Worm (Caenorhabditis elegans) whole organism, L4 larva: ENCODE measurements around the gene srw-57.
"Not testable (repeated sequence)": the region's sequence is repeated elsewhere in the genome, so short reads cannot be mapped to it uniquely, and the experiment has no call there.

Experiments used
- F10B5.3 ChIP-seq: sonication (generic microtip); optimal IDR thresholded peaks from 2 replicates; lab custom pipeline; 2016; ENCODE audit warnings: mild to moderate bottlenecking, missing genetic modification characterization, missing compliant biosample characterization
- F44E2.7 ChIP-seq: fragments of 200-800 bp; sonication (Bioruptor generic); IDR thresholded peaks from 2 replicates; pipeline ENCODE4 v2.1.2; 2022; ENCODE audit warnings: missing genetic modification characterization, missing compliant biosample characterization
- ama-1 ChIP-seq: fragments of 150-350 bp; optimal IDR thresholded peaks from 2 replicates; lab custom pipeline; 2014; ENCODE audit warnings: inconsistent platforms, mixed read lengths
- ceh-20 ChIP-seq: fragments of 200-800 bp; sonication (Bioruptor generic); IDR thresholded peaks from 2 replicates; pipeline ENCODE4 v1.3.6; 2022; ENCODE audit warnings: missing genetic modification reagents, missing genetic modification characterization, missing compliant biosample characterization
- ceh-28 ChIP-seq: fragments of 150-350 bp; optimal IDR thresholded peaks from 2 replicates; lab custom pipeline; 2014; ENCODE audit warnings: missing biosample characterization, missing genetic modification reagents, missing genetic modification characterization
- cey-2 ChIP-seq: sonication (generic microtip); optimal IDR thresholded peaks from 3 replicates; lab custom pipeline; 2017; ENCODE audit warnings: missing genetic modification characterization, mild to moderate bottlenecking, missing compliant biosample characterization, antibody characterized with exemption, borderline replicate concordance; ENCODE audit not compliant: insufficient read depth
- ctbp-1 ChIP-seq: fragments of 200-800 bp; sonication (Bioruptor generic); IDR thresholded peaks from 2 replicates; pipeline ENCODE4 v1.3.6; 2022; ENCODE audit warnings: missing genetic modification reagents, missing genetic modification characterization, missing compliant biosample characterization
- daf-16 ChIP-seq, 3 experiments: sonication (generic microtip); optimal IDR thresholded peaks; 2 replicates each; lab custom pipeline; 2016 to 2017; ENCODE audit warnings: missing genetic modification characterization in 3 of 3, missing genetic modification reagents in 3 of 3, mild to moderate bottlenecking in 2 of 3, missing compliant biosample characterization in 2 of 3, missing biosample characterization in 1 of 3, moderate library complexity in 1 of 3
- dmd-6 ChIP-seq: fragments of 200-800 bp; sonication (Bioruptor generic); IDR thresholded peaks from 2 replicates; pipeline ENCODE4 v1.3.6; 2022; ENCODE audit warnings: missing genetic modification reagents, missing genetic modification characterization, missing compliant biosample characterization
- dmd-8 ChIP-seq: fragments of 200-800 bp; sonication (Bioruptor generic); IDR thresholded peaks from 2 replicates; pipeline ENCODE4 v1.3.6; 2022; ENCODE audit warnings: missing genetic modification characterization, missing compliant biosample characterization
- dmd-9 ChIP-seq: fragments of 200-800 bp; sonication (Bioruptor generic); IDR thresholded peaks from 2 replicates; pipeline ENCODE4 v1.3.6; 2022; ENCODE audit warnings: missing genetic modification reagents, missing genetic modification characterization, missing compliant biosample characterization
- duxl-1 ChIP-seq: sonication (generic microtip); optimal IDR thresholded peaks from 2 replicates; lab custom pipeline; 2016; ENCODE audit warnings: mild to moderate bottlenecking, missing genetic modification characterization, moderate library complexity, missing compliant biosample characterization; ENCODE audit not compliant: poor library complexity
- dve-1 ChIP-seq: sonication (generic microtip); optimal IDR thresholded peaks from 2 replicates; lab custom pipeline; 2017; ENCODE audit warnings: antibody characterized with exemption, mild to moderate bottlenecking, missing genetic modification characterization, missing compliant biosample characterization; ENCODE audit not compliant: insufficient read depth
- fos-1 ChIP-seq: fragments of 150-350 bp; optimal IDR thresholded peaks from 2 replicates; lab custom pipeline; 2014; ENCODE audit warnings: missing biosample characterization, missing genetic modification characterization
- gei-8 ChIP-seq: fragments of 200-800 bp; sonication (Bioruptor generic); optimal IDR thresholded peaks from 2 replicates; lab custom pipeline; 2018; ENCODE audit warnings: mild to moderate bottlenecking, missing genetic modification characterization, missing compliant biosample characterization
- hmg-1.1 ChIP-seq: fragments of 200-800 bp; sonication (Bioruptor generic); IDR thresholded peaks from 2 replicates; pipeline ENCODE4 v1.3.6; 2022; ENCODE audit warnings: missing genetic modification reagents, missing genetic modification characterization, missing compliant biosample characterization
- lir-3 ChIP-seq: sonication (generic microtip); optimal IDR thresholded peaks from 2 replicates; lab custom pipeline; 2016; ENCODE audit warnings: mild to moderate bottlenecking, missing genetic modification characterization, missing compliant biosample characterization
- mxl-2 ChIP-seq: fragments of 200-800 bp; sonication (Bioruptor generic); conservative IDR thresholded peaks from 2 replicates; pipeline ENCODE4 v1.3.6; 2022; ENCODE audit warnings: missing genetic modification reagents, missing genetic modification characterization, missing compliant biosample characterization
- mxl-3 ChIP-seq: fragments of 200-800 bp; sonication (Bioruptor generic); optimal IDR thresholded peaks from 2 replicates; lab custom pipeline; 2018; ENCODE audit warnings: mild to moderate bottlenecking, missing genetic modification characterization, missing compliant biosample characterization
- nhr-10 ChIP-seq: fragments of 150-350 bp; optimal IDR thresholded peaks from 2 replicates; lab custom pipeline; 2014; ENCODE audit warnings: missing biosample characterization, missing genetic modification characterization
- nhr-102 ChIP-seq: sonication (generic microtip); optimal IDR thresholded peaks from 2 replicates; lab custom pipeline; 2016; ENCODE audit warnings: mild to moderate bottlenecking, missing genetic modification characterization, moderate library complexity, missing compliant biosample characterization
- nhr-111 ChIP-seq: fragments of 200-800 bp; sonication (Bioruptor generic); optimal IDR thresholded peaks from 2 replicates; lab custom pipeline; 2018; ENCODE audit warnings: mild to moderate bottlenecking, missing genetic modification characterization, missing compliant biosample characterization
- nhr-237 ChIP-seq: sonication (generic microtip); optimal IDR thresholded peaks from 2 replicates; lab custom pipeline; 2017; ENCODE audit warnings: missing biosample characterization, missing genetic modification characterization
- nhr-42 ChIP-seq: fragments of 200-800 bp; sonication (Bioruptor generic); IDR thresholded peaks from 2 replicates; pipeline ENCODE4 v1.3.6; 2022; ENCODE audit warnings: missing genetic modification characterization, missing compliant biosample characterization
- php-3 ChIP-seq: fragments of 200-800 bp; sonication (Bioruptor generic); IDR thresholded peaks from 2 replicates; pipeline ENCODE4 v1.3.6; 2022; ENCODE audit warnings: missing genetic modification reagents, missing genetic modification characterization, missing compliant biosample characterization
- set-16 ChIP-seq: fragments of 200-800 bp; sonication (Bioruptor generic); IDR thresholded peaks from 2 replicates; pipeline ENCODE4 v1.3.6; 2022; ENCODE audit warnings: missing genetic modification reagents, missing genetic modification characterization, missing compliant biosample characterization
- snpc-1.2 ChIP-seq: fragments of 200-800 bp; sonication (Bioruptor generic); IDR thresholded peaks from 2 replicates; pipeline ENCODE4 v1.3.6; 2022; ENCODE audit warnings: missing genetic modification reagents, missing genetic modification characterization, missing compliant biosample characterization
- spr-3 ChIP-seq: fragments of 200-800 bp; sonication (Bioruptor generic); optimal IDR thresholded peaks from 2 replicates; lab custom pipeline; 2018; ENCODE audit warnings: mild to moderate bottlenecking, missing genetic modification characterization, missing compliant biosample characterization
- tra-1 ChIP-seq: fragments of 200-800 bp; sonication (Bioruptor generic); IDR thresholded peaks from 2 replicates; pipeline ENCODE4 v1.3.6; 2022; ENCODE audit warnings: missing genetic modification reagents, missing genetic modification characterization, missing compliant biosample characterization
- unc-62 ChIP-seq, 3 experiments: fragments of 150-350 bp in 1 of 3; sonication (generic microtip); optimal IDR thresholded peaks in 2 of 3; peaks in 1 of 3; 1 replicate in 1 of 3; 2 replicates in 2 of 3; lab custom pipeline; 2014 to 2017; ENCODE audit warnings: missing biosample characterization in 3 of 3, missing genetic modification characterization in 3 of 3, missing genetic modification reagents in 3 of 3, missing genotype in 1 of 3
- zip-2 ChIP-seq: fragments of 150-350 bp; optimal IDR thresholded peaks from 2 replicates; lab custom pipeline; 2014; ENCODE audit warnings: missing biosample characterization, missing genetic modification characterization
- ztf-7 ChIP-seq: fragments of 150-350 bp; optimal IDR thresholded peaks from 2 replicates; lab custom pipeline; 2014; ENCODE audit warnings: missing biosample characterization, missing genetic modification characterization

Gene srw-57

ce11 chrV:15915307-15915706 is 39.5 kb downstream of the srw-57 start:
- TF ChIP-seq unc-62 (GFP tag; optimal IDR thresholded peaks at IDR 0.05 in 1 of 2; lab: Kevin White, UChicago), result peak in 1 of 2 experiments; percentile 92
- TF ChIP-seq unc-62 (tag; optimal IDR thresholded peaks at IDR 0.05; lab: Kevin White, UChicago), result no peak
- no peak for TF ChIP-seq ztf-7
- TF ChIP-seq php-3, result no peak

ce11 chrV:15914774-15915173 is 40.1 kb downstream of the srw-57 start:
- no peak for TF ChIP-seq F10B5.3 (tag; lab: Kevin White, UChicago)
- no peak for TF ChIP-seq snpc-1.2 (GFP tag; lab: Robert Waterston, UW)
- peak; percentile 57 for TF ChIP-seq set-16 (GFP tag; lab: Robert Waterston, UW)
- no peak for TF ChIP-seq gei-8 (GFP tag; lab: Kevin White, UChicago)
- TF ChIP-seq dmd-8, result 0 out of 2 replicates have a peak, but pooled peaks have one; percentile 23

- TF ChIP-seq cey-2 (no peak), zip-2 (no peak), ama-1 (no peak), fos-1 (tag; lab: Kevin White, UChicago) (no peak), snpc-1.2 (GFP tag; lab: Robert Waterston, UW) (no peak), nhr-10 (tag; lab: Kevin White, UChicago) (no peak), mxl-2 (no peak), lir-3 (no peak), nhr-42 (GFP tag; lab: Robert Waterston, UW) (no peak), spr-3 (GFP tag; lab: Kevin White, UChicago) (no peak), F44E2.7 (GFP tag; lab: Robert Waterston, UW) (no peak), mxl-3 (GFP tag; lab: Kevin White, UChicago) (no peak), ctbp-1 (GFP tag; lab: Robert Waterston, UW) (no peak), tra-1 (no peak), ceh-28 (tag; lab: Kevin White, UChicago) (no peak), hmg-1.1 (GFP tag; lab: Robert Waterston, UW) (no peak), dve-1 (tag; lab: Kevin White, UChicago) (no peak), nhr-111 (GFP tag; lab: Kevin White, UChicago) (no peak), duxl-1 (no peak), nhr-102 (tag; lab: Kevin White, UChicago) (no peak)
Observed at ce11 chrV:15913714-15914113, 41.1 kb downstream of the srw-57 start, which contains the start of gene F35E8.7. TSS of gene F35E8.7 (plus strand) at chrV:15914014.

- TF ChIP-seq set-16 (GFP tag; lab: Robert Waterston, UW), result peak; percentile 58
- TF ChIP-seq dmd-9, result no peak
Observed at ce11 chrV:15912677-15913076, 42.2 kb downstream of the srw-57 start.

ce11 chrV:15911848-15912247 is 43.0 kb downstream of the srw-57 start, which contains the start of gene F35E8.6:
TSS of gene F35E8.6 (plus strand) at chrV:15912148.
- no peak for TF ChIP-seq fos-1 (tag; lab: Kevin White, UChicago)
- TF ChIP-seq F44E2.7 (GFP tag; lab: Robert Waterston, UW), result no peak
- TF ChIP-seq set-16 (GFP tag; lab: Robert Waterston, UW), result no peak
- no peak for TF ChIP-seq dmd-6 (GFP tag; lab: Robert Waterston, UW)
- TF ChIP-seq nhr-237 (tag; lab: Kevin White, UChicago), result no peak
- TF ChIP-seq ceh-20 (GFP tag; lab: Robert Waterston, UW), result no peak

ce11 chrV:15905530-15905929 is 49.3 kb downstream of the srw-57 start, which contains the start of the genes F35E8.1 and F35E8.2:
TSS of gene F35E8.1 (minus strand) at chrV:15905630.
TSS of gene F35E8.2 (plus strand) at chrV:15905661.
- TF ChIP-seq dmd-6 (GFP tag; lab: Robert Waterston, UW) (0 out of 2 replicates have a peak, but pooled peaks have one; percentile 14), daf-16 (tag; optimal IDR thresholded peaks at IDR 0.05; lab: Kevin White, UChicago) (peak; percentile 46)
- TF ChIP-seq daf-16 (GFP tag; optimal IDR thresholded peaks at IDR 0.05; lab: Kevin White, UChicago), result not testable (repeated sequence)
